Worm (Caenorhabditis elegans): Measurements from ENCODE around the gene W04D12.1.

ce11 chrIII:5815932-5816331, 20.8 kb upstream of the W04D12.1 start, which contains the start of gene sma-4:
- TF ChIP-seq lir-3 (tag; optimal IDR thresholded peaks at IDR 0.05; ENCODE audit: poor library complexity) (no peak), sox-4 (tag; optimal IDR thresholded peaks at IDR 0.05) (no peak), snpc-4 (tag; optimal IDR thresholded peaks at IDR 0.05) (no peak), lin-13 (GFP tag; optimal IDR thresholded peaks at IDR 0.05) (no peak), zag-1 (tag; optimal IDR thresholded peaks at IDR 0.05) (no peak), aha-1 (tag; optimal IDR thresholded peaks at IDR 0.05) (no peak), tlp-1 (tag; optimal IDR thresholded peaks at IDR 0.05) (no peak), unc-98 (GFP tag; IDR thresholded peaks at IDR 0.05) (no peak)
